Worm (Caenorhabditis elegans) whole organism, L4 larva: Measurements from ENCODE around the gene R13A1.3.

ENCODE experiments used
- daf-19 ChIP-seq: fragments of 200-800 bp; sonication (Bioruptor generic); conservative IDR thresholded peaks from 2 replicates; pipeline ENCODE4 v1.3.6; 2022; ENCODE audit warnings: missing genetic modification characterization, missing compliant biosample characterization
- duxl-1 ChIP-seq: sonication (generic microtip); optimal IDR thresholded peaks from 2 replicates; lab custom pipeline; 2016; ENCODE audit warnings: mild to moderate bottlenecking, missing genetic modification characterization, moderate library complexity, missing compliant biosample characterization; ENCODE audit not compliant: poor library complexity
- egl-27 ChIP-seq: sonication (generic microtip); optimal IDR thresholded peaks from 3 replicates; lab custom pipeline; 2017; ENCODE audit warnings: missing biosample characterization, missing genetic modification reagents, missing genetic modification characterization
- nhr-28 ChIP-seq: fragments of 150-350 bp; optimal IDR thresholded peaks from 2 replicates; lab custom pipeline; 2014; ENCODE audit warnings: missing biosample characterization, missing genetic modification characterization
- nhr-48 ChIP-seq: sonication (generic microtip); optimal IDR thresholded peaks from 2 replicates; lab custom pipeline; 2016; ENCODE audit warnings: mild to moderate bottlenecking, missing genetic modification characterization, missing compliant biosample characterization

DNA sequence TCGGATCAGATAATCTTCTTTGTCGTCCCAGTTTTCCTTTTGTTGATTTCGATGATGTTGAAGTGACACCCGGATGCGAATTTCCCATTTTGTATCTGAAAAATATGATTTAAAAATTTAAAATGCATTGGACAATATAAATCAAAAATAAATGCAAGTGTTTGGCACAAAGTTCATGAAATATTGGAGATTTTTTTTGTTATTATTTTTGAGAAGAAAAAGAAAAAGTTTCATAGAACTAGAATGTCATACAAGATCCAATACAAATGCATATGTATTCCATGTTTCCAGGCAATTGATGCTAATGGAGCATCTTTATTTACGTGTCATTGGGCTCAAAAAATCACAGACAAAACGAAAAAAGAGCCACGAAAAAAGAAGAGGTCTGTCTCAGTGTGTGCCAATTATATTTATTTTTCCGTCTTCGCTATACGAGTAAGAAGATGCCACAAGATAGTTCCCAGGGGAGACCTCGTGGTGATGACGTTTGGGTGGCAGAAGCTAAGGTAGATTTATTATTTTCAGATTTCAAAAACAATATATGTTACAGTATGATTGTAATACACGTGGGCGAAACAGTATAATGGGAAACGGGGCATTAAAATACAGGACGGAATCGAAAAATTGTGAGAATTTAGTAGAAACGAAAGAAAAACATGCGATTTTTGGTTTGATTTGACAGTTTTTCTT is 15.7 kb downstream of the R13A1.3 start, which contains the start of the genes glb-23 and R13A1.1:
- TF ChIP-seq daf-19 (no peak), egl-27 (tag; lab: Kevin White, UChicago) (no peak), nhr-28 (tag; lab: Kevin White, UChicago) (no peak), duxl-1 (no peak), nhr-48 (tag; lab: Kevin White, UChicago) (no peak)
